Worm (Caenorhabditis elegans): ENCODE results near the gene clec-3.
A peak's percentile ranks its signal among the peaks of the same experiment; 100 is the strongest.

The clec-3 gene

DNA sequence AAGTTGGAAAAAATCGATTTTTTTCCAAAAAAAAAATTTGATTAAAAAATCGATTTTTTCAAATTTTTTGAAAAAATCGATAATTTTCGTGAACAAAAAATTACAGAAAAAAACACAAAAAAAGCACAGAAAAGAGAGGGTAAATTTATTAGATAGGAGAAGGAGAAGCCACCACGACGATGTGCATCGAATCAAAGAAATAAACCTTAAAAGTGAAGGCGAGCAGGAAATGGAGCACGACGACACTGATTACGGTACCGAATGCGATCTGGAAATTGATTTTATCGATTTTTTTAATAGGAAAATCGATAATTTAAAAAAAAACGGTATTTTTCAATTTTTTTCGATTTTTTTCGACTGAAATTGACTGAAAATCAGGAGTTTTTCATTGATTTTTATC is 45.4 kb upstream of the clec-3 start:
- TF ChIP-seq ceh-83 (GFP tag; optimal IDR thresholded peaks at IDR 0.05) (no peak), mab-5 (tag; optimal IDR thresholded peaks at IDR 0.05) (no peak), cnd-1 (tag; optimal IDR thresholded peaks at IDR 0.05) (no peak), bed-3 (GFP tag; optimal IDR thresholded peaks at IDR 0.05) (no peak), nhr-2 (tag; optimal IDR thresholded peaks at IDR 0.05) (no peak), lin-13 (tag; optimal IDR thresholded peaks at IDR 0.05) (no peak), lsy-2 (tag; optimal IDR thresholded peaks at IDR 0.05) (no peak), blmp-1 (tag; optimal IDR thresholded peaks at IDR 0.05) (no peak), nhr-12 (tag; optimal IDR thresholded peaks at IDR 0.05) (no peak), drap-1 (GFP tag; optimal IDR thresholded peaks at IDR 0.05) (no peak), ceh-43 (GFP tag; optimal IDR thresholded peaks at IDR 0.05) (no peak), snpc-4 (tag; optimal IDR thresholded peaks at IDR 0.05) (no peak), nhr-76 (tag; optimal IDR thresholded peaks at IDR 0.05) (no peak), zip-8 (tag; optimal IDR thresholded peaks at IDR 0.05) (no peak), M03D4.4 (tag; optimal IDR thresholded peaks at IDR 0.05) (no peak), mep-1 (tag; optimal IDR thresholded peaks at IDR 0.05) (no peak), ham-2 (GFP tag; optimal IDR thresholded peaks at IDR 0.05) (no peak), unc-62 (GFP tag; optimal IDR thresholded peaks at IDR 0.05) (no peak), nhr-237 (tag; optimal IDR thresholded peaks at IDR 0.05) (no peak), pha-4 (tag; optimal IDR thresholded peaks at IDR 0.05) (no peak)

DNA sequence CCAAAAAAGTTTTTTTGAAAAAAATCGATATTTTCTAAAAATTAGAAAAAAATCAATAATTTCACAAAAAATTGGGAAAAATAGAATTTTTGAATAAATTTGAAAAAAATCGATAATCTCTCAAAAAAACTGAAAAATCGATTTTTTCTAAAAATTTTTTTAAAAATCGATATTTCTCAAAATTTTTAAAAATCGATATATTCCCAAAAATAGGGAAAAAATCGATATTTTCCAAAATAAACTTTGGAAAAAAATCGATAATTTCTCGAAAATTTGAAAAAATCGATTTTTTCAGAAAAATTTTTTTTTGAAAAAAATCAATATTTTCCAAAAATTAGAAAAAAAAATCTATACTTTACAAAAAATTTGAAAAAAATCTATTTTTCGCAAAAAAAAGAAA is 44.9 kb upstream of the clec-3 start:
- no peak for TF ChIP-seq mep-1 (tag; optimal IDR thresholded peaks at IDR 0.05)
- no peak for TF ChIP-seq elt-1 (tag; optimal IDR thresholded peaks at IDR 0.05; ENCODE audit: borderline replicate concordance, insufficient read depth)
- no peak for TF ChIP-seq tbx-8 (GFP tag; optimal IDR thresholded peaks at IDR 0.05)
- no peak for TF ChIP-seq mab-5 (tag; optimal IDR thresholded peaks at IDR 0.05)
- TF ChIP-seq nhr-2 (tag; optimal IDR thresholded peaks at IDR 0.05): no peak
- TF ChIP-seq mls-2 (tag; optimal IDR thresholded peaks at IDR 0.05): no peak
- no peak for TF ChIP-seq nhr-76 (tag; optimal IDR thresholded peaks at IDR 0.05)
- TF ChIP-seq pha-4 (tag; optimal IDR thresholded peaks at IDR 0.05): no peak
- no peak for TF ChIP-seq ceh-83 (GFP tag; optimal IDR thresholded peaks at IDR 0.05)
- no peak for TF ChIP-seq cnd-1 (tag; optimal IDR thresholded peaks at IDR 0.05)
- no peak for TF ChIP-seq ceh-43 (GFP tag; optimal IDR thresholded peaks at IDR 0.05)
- no peak for TF ChIP-seq unc-39 (tag; optimal IDR thresholded peaks at IDR 0.05)
- no peak for TF ChIP-seq drap-1 (GFP tag; optimal IDR thresholded peaks at IDR 0.05)
- TF ChIP-seq elt-3 (tag; optimal IDR thresholded peaks at IDR 0.05): no peak

DNA sequence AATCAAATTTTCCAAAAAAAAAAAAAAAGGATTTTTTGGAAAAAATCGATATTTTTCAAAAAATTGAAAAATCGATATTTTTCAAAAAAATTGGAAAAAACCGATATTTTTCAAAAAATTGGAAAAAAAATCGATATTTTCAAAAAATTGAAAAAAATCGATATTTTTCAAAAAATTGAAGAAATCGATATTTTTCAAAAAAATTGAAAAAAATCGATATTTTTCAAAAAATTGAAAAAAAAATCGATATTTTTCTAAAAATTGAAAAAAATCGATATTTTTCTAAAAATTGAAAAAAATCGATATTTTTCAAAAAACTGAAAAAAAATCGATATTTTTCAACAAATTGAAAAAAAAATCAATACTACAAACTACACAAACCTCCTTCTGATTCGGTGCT is 44.3 kb upstream of the clec-3 start:
- TF ChIP-seq nhr-237 (tag; optimal IDR thresholded peaks at IDR 0.05) (no peak), M03D4.4 (tag; optimal IDR thresholded peaks at IDR 0.05) (no peak), ceh-39 (tag; optimal IDR thresholded peaks at IDR 0.05) (no peak), unc-39 (tag; optimal IDR thresholded peaks at IDR 0.05) (no peak), flh-1 (GFP tag; optimal IDR thresholded peaks at IDR 0.05) (no peak), nhr-12 (tag; optimal IDR thresholded peaks at IDR 0.05) (no peak), lsy-2 (tag; optimal IDR thresholded peaks at IDR 0.05) (no peak)

DNA sequence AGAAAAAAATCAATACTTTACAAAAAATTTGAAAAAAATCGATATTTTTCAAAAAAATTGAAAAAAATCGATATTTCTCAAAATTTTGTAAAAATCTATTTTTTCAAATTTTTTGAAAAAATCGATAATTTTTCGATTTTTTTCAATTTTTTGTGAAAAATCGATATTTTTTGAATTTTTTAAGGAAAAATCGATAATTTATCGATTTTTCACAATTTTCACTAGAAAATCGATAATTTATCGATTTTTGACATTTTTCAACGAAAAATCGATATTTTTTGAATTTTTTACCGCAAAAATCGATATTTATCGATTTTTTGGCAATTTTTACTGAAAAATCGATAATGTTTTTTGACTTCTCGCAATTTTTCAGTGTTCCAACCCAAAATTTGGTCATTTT is 43.7 kb upstream of the clec-3 start:
- peak; percentile 16 for TF ChIP-seq ces-1 (GFP tag; optimal IDR thresholded peaks at IDR 0.05)
- no peak for TF ChIP-seq ceh-39 (tag; optimal IDR thresholded peaks at IDR 0.05)
- no peak for TF ChIP-seq sptf-1 (tag; optimal IDR thresholded peaks at IDR 0.05)
- no peak for TF ChIP-seq nhr-237 (tag; optimal IDR thresholded peaks at IDR 0.05)

DNA sequence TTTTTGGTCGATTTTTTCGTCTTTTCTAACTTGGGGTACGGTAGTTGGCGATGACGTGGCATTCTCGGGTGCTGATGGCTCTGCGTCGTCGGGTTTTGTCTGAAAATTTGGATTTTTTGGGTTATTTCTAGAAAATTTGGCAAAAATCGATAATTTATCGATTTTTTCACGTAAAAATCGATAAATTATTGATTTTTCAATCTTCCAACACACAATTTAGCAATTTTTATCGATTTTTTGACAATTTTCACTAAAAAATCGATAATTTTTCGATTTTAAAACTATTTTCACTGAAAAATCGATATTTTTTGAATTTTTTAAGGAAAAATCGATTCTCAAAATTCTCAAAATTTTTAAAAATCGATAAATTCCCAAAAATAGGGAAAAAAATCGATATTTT is 43.2 kb upstream of the clec-3 start:
- TF ChIP-seq tbx-8 (GFP tag; optimal IDR thresholded peaks at IDR 0.05) (no peak), ceh-43 (GFP tag; optimal IDR thresholded peaks at IDR 0.05) (no peak), sem-2 (GFP tag; optimal IDR thresholded peaks at IDR 0.05) (no peak), snpc-4 (tag; optimal IDR thresholded peaks at IDR 0.05) (no peak)

DNA sequence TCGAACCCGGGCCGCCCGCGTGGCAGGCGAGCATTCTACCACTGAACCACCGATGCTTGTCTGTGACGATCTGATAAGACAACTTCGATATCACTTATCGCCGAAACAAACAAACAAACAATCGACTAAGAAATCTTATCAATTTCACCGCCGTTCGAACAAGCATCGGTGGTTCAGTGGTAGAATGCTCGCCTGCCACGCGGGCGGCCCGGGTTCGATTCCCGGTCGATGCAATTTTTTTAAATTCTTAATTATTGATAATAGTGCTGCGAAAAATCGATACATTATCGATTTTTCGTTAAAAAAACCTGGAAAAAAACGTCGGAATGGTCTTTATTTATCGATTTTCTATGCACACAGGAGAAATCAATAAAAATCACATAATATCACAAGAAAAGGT is 42.5 kb upstream of the clec-3 start:
- TF ChIP-seq bed-3 (GFP tag; optimal IDR thresholded peaks at IDR 0.05) (no peak), tbx-8 (GFP tag; optimal IDR thresholded peaks at IDR 0.05) (no peak), nhr-12 (tag; optimal IDR thresholded peaks at IDR 0.05) (no peak), snpc-4 (tag; optimal IDR thresholded peaks at IDR 0.05) (no peak), elt-1 (tag; optimal IDR thresholded peaks at IDR 0.05; ENCODE audit: borderline replicate concordance, insufficient read depth) (no peak), mab-5 (tag; optimal IDR thresholded peaks at IDR 0.05) (no peak), cnd-1 (tag; optimal IDR thresholded peaks at IDR 0.05) (no peak), unc-120 (tag; optimal IDR thresholded peaks at IDR 0.05; ENCODE audit: poor library complexity, severe bottlenecking) (no peak), nhr-237 (tag; optimal IDR thresholded peaks at IDR 0.05) (no peak), blmp-1 (tag; optimal IDR thresholded peaks at IDR 0.05) (no peak), drap-1 (GFP tag; optimal IDR thresholded peaks at IDR 0.05) (no peak), hlh-1 (tag; optimal IDR thresholded peaks at IDR 0.05) (no peak), M03D4.4 (tag; optimal IDR thresholded peaks at IDR 0.05) (no peak), lsy-2 (tag; optimal IDR thresholded peaks at IDR 0.05) (no peak), unc-39 (tag; optimal IDR thresholded peaks at IDR 0.05) (no peak), flh-1 (GFP tag; optimal IDR thresholded peaks at IDR 0.05) (no peak)

All from whole organism, mixed stage, embryonic.